Fruit fly (Drosophila melanogaster) whole organism, embryonic: ENCODE data around the gene mei-P26.

Experiments
- Asciz ChIP-seq: fragments of 200-800 bp; sonication (Bioruptor generic); optimal IDR thresholded peaks from 2 replicates; lab custom pipeline; 2017; ENCODE audit warnings: missing biosample characterization, mild to moderate bottlenecking, missing genetic modification characterization, missing genetic modification reagents
- B-H1 ChIP-seq: fragments of 200-800 bp; sonication (Bioruptor generic); IDR thresholded peaks from 3 replicates; pipeline ENCODE4 v1.3.6; 2022; ENCODE audit warnings: missing biosample characterization, missing genetic modification characterization
- B-H2 ChIP-seq: fragments of 200-800 bp; sonication (Bioruptor generic); optimal IDR thresholded peaks from 2 replicates; lab custom pipeline; 2018; ENCODE audit warnings: missing biosample characterization, mild to moderate bottlenecking, missing genetic modification characterization
- BEAF-32 ChIP-seq: fragments of 200-800 bp; sonication (Bioruptor generic); optimal IDR thresholded peaks from 3 replicates; lab custom pipeline; 2017; ENCODE audit warnings: missing biosample characterization, missing genetic modification characterization, mild to moderate bottlenecking, moderate library complexity, missing genetic modification reagents
- CG10462 ChIP-seq: fragments of 200-800 bp; sonication (Bioruptor generic); optimal IDR thresholded peaks from 2 replicates; lab custom pipeline; 2016; ENCODE audit warnings: missing biosample characterization, missing genetic modification characterization
- CG11695 ChIP-seq: fragments of 200-800 bp; sonication (Bioruptor generic); IDR thresholded peaks from 3 replicates; pipeline ENCODE4 v1.3.6; 2022; ENCODE audit warnings: missing biosample characterization, missing genetic modification characterization
- CG12104 ChIP-seq: fragments of 200-800 bp; sonication (Bioruptor generic); optimal IDR thresholded peaks from 3 replicates; lab custom pipeline; 2016; ENCODE audit warnings: missing biosample characterization, missing genetic modification characterization
- CG12236 ChIP-seq: fragments of 200-800 bp; sonication (Bioruptor generic); optimal IDR thresholded peaks from 2 replicates; lab custom pipeline; 2016; ENCODE audit warnings: missing biosample characterization, missing genetic modification characterization
- CG14860 ChIP-seq: fragments of 200-800 bp; sonication (Bioruptor generic); IDR thresholded peaks from 3 replicates; pipeline ENCODE4 v1.3.6; 2022; ENCODE audit warnings: missing biosample characterization, missing genetic modification characterization; ENCODE audit not compliant: partially characterized antibody
- CG14965 ChIP-seq: fragments of 200-800 bp; sonication (Bioruptor generic); optimal IDR thresholded peaks from 2 replicates; lab custom pipeline; 2016; ENCODE audit warnings: missing biosample characterization, missing genetic modification characterization, borderline replicate concordance
- CG1832 ChIP-seq: fragments of 200-800 bp; sonication (Bioruptor generic); optimal IDR thresholded peaks from 2 replicates; lab custom pipeline; 2017; ENCODE audit warnings: missing biosample characterization, mild to moderate bottlenecking, missing genetic modification characterization, inconsistent platforms
- CG30431 ChIP-seq: fragments of 200-800 bp; sonication (Bioruptor generic); optimal IDR thresholded peaks from 2 replicates; lab custom pipeline; 2017; ENCODE audit warnings: missing biosample characterization, missing genetic modification characterization
- CG32767 ChIP-seq: fragments of 200-800 bp; sonication (Bioruptor generic); IDR thresholded peaks from 2 replicates; pipeline ENCODE4 v1.3.6; 2022; ENCODE audit warnings: missing biosample characterization, missing genetic modification characterization
- CG4707 ChIP-seq: fragments of 200-800 bp; sonication (Bioruptor generic); optimal IDR thresholded peaks from 2 replicates; lab custom pipeline; 2018; ENCODE audit warnings: missing biosample characterization, mild to moderate bottlenecking, missing genetic modification characterization, moderate library complexity
- CG6683 ChIP-seq: fragments of 200-800 bp; sonication (Bioruptor generic); optimal IDR thresholded peaks from 2 replicates; lab custom pipeline; 2017; ENCODE audit warnings: missing biosample characterization, mild to moderate bottlenecking, missing genetic modification characterization, missing genetic modification reagents
- CG6791 ChIP-seq: fragments of 200-800 bp; sonication (Bioruptor generic); IDR thresholded peaks from 3 replicates; pipeline ENCODE4 v1.3.6; 2022; ENCODE audit warnings: missing biosample characterization, missing genetic modification characterization; ENCODE audit not compliant: partially characterized antibody
- CG7357 ChIP-seq: fragments of 200-800 bp; sonication (Bioruptor generic); IDR thresholded peaks from 3 replicates; pipeline ENCODE4 v1.3.6; 2022; ENCODE audit warnings: missing biosample characterization, missing genetic modification characterization
- CG7786 ChIP-seq: fragments of 200-800 bp; sonication (Bioruptor generic); optimal IDR thresholded peaks from 2 replicates; lab custom pipeline; 2016; ENCODE audit warnings: missing biosample characterization, missing genetic modification characterization
- Doc2 ChIP-seq: fragments of 200-800 bp; sonication (Bioruptor generic); IDR thresholded peaks from 2 replicates; pipeline ENCODE4 v1.3.6; 2022; ENCODE audit warnings: missing biosample characterization, missing genetic modification characterization
- Dref ChIP-seq: fragments of 200-800 bp; sonication (Bioruptor generic); IDR thresholded peaks from 2 replicates; pipeline ENCODE4 v1.3.6; 2022; ENCODE audit warnings: missing biosample characterization, missing genetic modification characterization
- E2f1 ChIP-seq: fragments of 200-800 bp; sonication (Bioruptor generic); IDR thresholded peaks from 2 replicates; pipeline ENCODE4 v1.3.6; 2022; ENCODE audit warnings: missing biosample characterization, missing genetic modification characterization
- H15 ChIP-seq: fragments of 200-800 bp; sonication (Bioruptor generic); IDR thresholded peaks from 3 replicates; pipeline ENCODE4 v1.3.6; 2022; ENCODE audit warnings: missing biosample characterization, missing genetic modification characterization
- HLHmδ ChIP-seq: fragments of 200-800 bp; sonication (Bioruptor generic); optimal IDR thresholded peaks from 2 replicates; lab custom pipeline; 2018; ENCODE audit warnings: missing biosample characterization, mild to moderate bottlenecking, missing genetic modification characterization, moderate library complexity
- Hey ChIP-seq: fragments of 200-800 bp; sonication (Bioruptor generic); optimal IDR thresholded peaks from 3 replicates; lab custom pipeline; 2018; ENCODE audit warnings: missing biosample characterization, mild to moderate bottlenecking, missing genetic modification characterization
- HmgD ChIP-seq: fragments of 200-800 bp; sonication (Bioruptor generic); optimal IDR thresholded peaks from 3 replicates; lab custom pipeline; 2016; ENCODE audit warnings: missing biosample characterization, missing genetic modification characterization
- Hr39 ChIP-seq: fragments of >200 bp; optimal IDR thresholded peaks from 2 replicates; lab custom pipeline; 2017
- Lpt ChIP-seq: fragments of >200 bp; optimal IDR thresholded peaks from 2 replicates; lab custom pipeline; 2018; ENCODE audit warnings: missing biosample characterization, missing genetic modification characterization
- Nf-YB ChIP-seq: fragments of 200-800 bp; sonication (Bioruptor generic); optimal IDR thresholded peaks from 3 replicates; lab custom pipeline; 2019; ENCODE audit warnings: missing biosample characterization, mild to moderate bottlenecking, missing genetic modification characterization, moderate library complexity
- NfI ChIP-seq: fragments of 200-800 bp; sonication (Bioruptor generic); optimal IDR thresholded peaks from 3 replicates; lab custom pipeline; 2018; ENCODE audit warnings: missing biosample characterization, mild to moderate bottlenecking, missing genetic modification characterization, moderate library complexity
- TFAM ChIP-seq: fragments of 200-800 bp; sonication (Bioruptor generic); optimal IDR thresholded peaks from 2 replicates; lab custom pipeline; 2017; ENCODE audit warnings: missing biosample characterization, missing genetic modification characterization, inconsistent platforms
- amos ChIP-seq: fragments of 200-800 bp; sonication (Bioruptor generic); IDR thresholded peaks from 2 replicates; pipeline ENCODE4 v1.3.6; 2022; ENCODE audit warnings: missing biosample characterization, missing genetic modification characterization; ENCODE audit not compliant: partially characterized antibody
- bbx ChIP-seq: fragments of 200-800 bp; sonication (Bioruptor generic); IDR thresholded peaks from 2 replicates; pipeline ENCODE4 v1.3.6; 2022; ENCODE audit warnings: missing biosample characterization, missing genetic modification characterization; ENCODE audit not compliant: partially characterized antibody
- danr ChIP-seq: fragments of 200-800 bp; sonication (Bioruptor generic); IDR thresholded peaks from 2 replicates; pipeline ENCODE4 v1.3.6; 2022; ENCODE audit warnings: missing biosample characterization, missing genetic modification characterization
- hbn ChIP-seq: fragments of 200-800 bp; sonication (Bioruptor generic); IDR thresholded peaks from 2 replicates; pipeline ENCODE4 v1.3.6; 2022; ENCODE audit warnings: missing biosample characterization, missing genetic modification characterization; ENCODE audit not compliant: partially characterized antibody
- hkb ChIP-seq, 2 experiments: fragments of 200-800 bp in 1 of 2; fragments of >200 bp in 1 of 2; sonication (Bioruptor generic) in 1 of 2; IDR thresholded peaks in 1 of 2; optimal IDR thresholded peaks in 1 of 2; 2 replicates each; pipeline versions ENCODE4 v1.3.6 to Lab custom; 2017 to 2022; ENCODE audit warnings: missing biosample characterization in 1 of 2, missing genetic modification characterization in 1 of 2
- ken ChIP-seq: fragments of 200-800 bp; sonication (Bioruptor generic); IDR thresholded peaks from 3 replicates; pipeline ENCODE4 v1.3.6; 2022; ENCODE audit warnings: missing biosample characterization, missing genetic modification characterization
- lola ChIP-seq, 3 experiments: fragments of >200 bp in 2 of 3; fragments of 200-800 bp in 1 of 3; sonication (Bioruptor generic) in 1 of 3; optimal IDR thresholded peaks; 2 replicates each; lab custom pipeline; 2017 to 2019; ENCODE audit warnings: missing biosample characterization in 3 of 3, missing genetic modification characterization in 3 of 3, mild to moderate bottlenecking in 1 of 3, moderate library complexity in 1 of 3
- lov ChIP-seq, 2 experiments: fragments of 200-800 bp in 1 of 2; fragments of >200 bp in 1 of 2; sonication (Bioruptor generic) in 1 of 2; IDR thresholded peaks in 1 of 2; optimal IDR thresholded peaks in 1 of 2; 2 replicates in 1 of 2; 3 replicates in 1 of 2; pipeline versions ENCODE4 v1.3.6 to Lab custom; 2017 to 2022; ENCODE audit warnings: missing biosample characterization in 1 of 2, missing genetic modification characterization in 1 of 2
- mirr ChIP-seq: fragments of 200-800 bp; sonication (Bioruptor generic); optimal IDR thresholded peaks from 3 replicates; lab custom pipeline; 2018; ENCODE audit warnings: missing biosample characterization, mild to moderate bottlenecking, missing genetic modification characterization
- mld ChIP-seq: fragments of 200-800 bp; sonication (Bioruptor generic); IDR thresholded peaks from 3 replicates; pipeline ENCODE4 v1.3.6; 2022; ENCODE audit warnings: missing biosample characterization, missing genetic modification characterization; ENCODE audit not compliant: partially characterized antibody
- pita ChIP-seq: fragments of 200-800 bp; sonication (Bioruptor generic); optimal IDR thresholded peaks from 2 replicates; lab custom pipeline; 2017; ENCODE audit warnings: missing biosample characterization, mild to moderate bottlenecking, missing genetic modification characterization
- pros ChIP-seq: fragments of 200-800 bp; sonication (Bioruptor generic); optimal IDR thresholded peaks from 3 replicates; lab custom pipeline; 2019; ENCODE audit warnings: missing biosample characterization, mild to moderate bottlenecking, missing genetic modification characterization, moderate library complexity
- ro ChIP-seq: fragments of 200-800 bp; sonication (Bioruptor generic); IDR thresholded peaks from 2 replicates; pipeline ENCODE4 v1.3.6; 2022; ENCODE audit warnings: missing biosample characterization, missing genetic modification characterization
- salm ChIP-seq: fragments of 200-800 bp; sonication (Bioruptor generic); optimal IDR thresholded peaks from 2 replicates; lab custom pipeline; 2018; ENCODE audit warnings: missing biosample characterization, mild to moderate bottlenecking, missing genetic modification characterization
- sisA ChIP-seq: fragments of 200-800 bp; sonication (Bioruptor generic); IDR thresholded peaks from 2 replicates; pipeline ENCODE4 v1.3.6; 2022; ENCODE audit warnings: missing biosample characterization, missing genetic modification characterization
- so ChIP-seq: fragments of 200-800 bp; sonication (Bioruptor generic); IDR thresholded peaks from 3 replicates; pipeline ENCODE4 v1.3.6; 2022; ENCODE audit warnings: missing biosample characterization, missing genetic modification characterization
- trem ChIP-seq: fragments of 200-800 bp; optimal IDR thresholded peaks from 3 replicates; lab custom pipeline; 2019; ENCODE audit warnings: missing biosample characterization, mild to moderate bottlenecking, missing genetic modification characterization, moderate library complexity
- unpg ChIP-seq: fragments of 200-800 bp; sonication (Bioruptor generic); optimal IDR thresholded peaks from 3 replicates; lab custom pipeline; 2018; ENCODE audit warnings: missing biosample characterization, mild to moderate bottlenecking, missing genetic modification characterization, moderate library complexity
- zen ChIP-seq: fragments of 200-800 bp; sonication (Bioruptor generic); optimal IDR thresholded peaks from 3 replicates; lab custom pipeline; 2018; ENCODE audit warnings: missing biosample characterization, mild to moderate bottlenecking, missing genetic modification characterization, moderate library complexity

Gene mei-P26

dm6 chrX:9152127-9152598, 10.9 kb upstream of the mei-P26 start (continued):
- TF ChIP-seq salm (no peak), mld (GFP tag; lab: Robert Waterston, UW) (no peak), pros (GFP tag; lab: Kevin White, UChicago) (peak; percentile 70), zen (tag; lab: Kevin White, UChicago) (no peak), NfI (GFP tag; lab: Kevin White, UChicago) (peak; percentile 19), CG32767 (GFP tag; lab: Robert Waterston, UW) (no peak), TFAM (GFP tag; lab: Kevin White, UChicago) (no peak), H15 (GFP tag; lab: Robert Waterston, UW) (no peak), CG4707 (GFP tag; lab: Kevin White, UChicago) (no peak), ro (GFP tag; lab: Robert Waterston, UW) (no peak), CG10462 (GFP tag; lab: Kevin White, UChicago) (no peak), Nf-YB (GFP tag; lab: Kevin White, UChicago) (peak; percentile 53), Hr39 (lab: Kevin White, UChicago) (no peak), Lpt (no peak), E2f1 (GFP tag; lab: Robert Waterston, UW) (no peak), CG12104 (GFP tag; lab: Kevin White, UChicago) (peak; percentile 24), BEAF-32 (GFP tag; lab: Kevin White, UChicago) (peak; percentile 5), sisA (GFP tag; lab: Robert Waterston, UW) (no peak), mirr (peak; percentile 67), hbn (no peak), amos (GFP tag; lab: Robert Waterston, UW) (peak; percentile 33; the same call in 1 of the 2 replicates), HmgD (GFP tag; lab: Kevin White, UChicago) (peak; percentile 44), ken (GFP tag; lab: Robert Waterston, UW) (no peak), B-H2 (no peak), Asciz (no peak), danr (GFP tag; lab: Robert Waterston, UW) (no peak), Hey (tag; lab: Kevin White, UChicago) (no peak), lola (GFP tag; optimal IDR thresholded peaks at IDR 0.05; lab: Kevin White, UChicago) (no peak), CG6791 (GFP tag; lab: Robert Waterston, UW) (no peak), CG11695 (no peak), hkb (optimal IDR thresholded peaks at IDR 0.05; lab: Kevin White, UChicago) (no peak), hkb (GFP tag; IDR thresholded peaks at IDR 0.05; lab: Robert Waterston, UW) (peak; percentile 54), CG14860 (GFP tag; lab: Robert Waterston, UW) (no peak), Doc2 (GFP tag; lab: Robert Waterston, UW) (no peak), bbx (0 out of 2 replicates have a peak, but pooled peaks have one; percentile 25), CG7786 (GFP tag; lab: Kevin White, UChicago) (no peak), unpg (GFP tag; lab: Kevin White, UChicago) (peak; percentile 22), CG7357 (no peak), trem (tag; lab: Kevin White, UChicago) (peak; percentile 41), CG12236 (no peak), pita (GFP tag; lab: Kevin White, UChicago) (no peak), CG1832 (no peak), B-H1 (GFP tag; lab: Robert Waterston, UW) (no peak), so (peak; percentile 71; the same call in 2 of the 3 replicates), lov (optimal IDR thresholded peaks at IDR 0.05; lab: Kevin White, UChicago) (no peak), lov (GFP tag; IDR thresholded peaks at IDR 0.05; lab: Robert Waterston, UW) (0 out of 3 replicates have a peak, but pooled peaks have one; percentile 23), Dref (GFP tag; lab: Robert Waterston, UW) (no peak), CG14965 (GFP tag; lab: Kevin White, UChicago) (no peak), HLHmδ (no peak), CG30431 (GFP tag; lab: Kevin White, UChicago) (no peak), CG6683 (GFP tag; lab: Kevin White, UChicago) (no peak)
